Fruit fly (Drosophila melanogaster) whole organism, larva: ENCODE results near the gene CG5355.
A peak's percentile ranks its signal among the peaks of the same experiment; 100 is the strongest.

Source experiments
- noc ChIP-seq: fragments of 200-800 bp; sonication (Bioruptor generic); optimal IDR thresholded peaks from 3 replicates; lab custom pipeline; 2019; ENCODE audit warnings: missing biosample characterization, mild to moderate bottlenecking, missing genetic modification characterization, moderate library complexity

Gene CG5355

dm6 chr2L:10422643-10423606, 9.7 kb upstream of the CG5355 start, which contains the start of the genes pie and Wdfy2:
Gene pie, minus strand, starts transcription at chr2L:10422780.
Gene Wdfy2, plus strand, starts transcription at chr2L:10423291.
- TF ChIP-seq noc (tag; lab: Kevin White, UChicago) = no peak

dm6 chr2L:10418981-10419380, 5.7 kb upstream of the CG5355 start, which contains the start of gene RfC3:
Gene RfC3, plus strand, starts transcription at chr2L:10419190.
- TF ChIP-seq noc (tag; lab: Kevin White, UChicago) = no peak

dm6 chr2L:10408122-10408576, 5.1 kb downstream of the CG5355 start, which contains the start of the genes Ip259 and RpS27A:
Gene Ip259, plus strand, starts transcription at chr2L:10408352.
Gene RpS27A, plus strand, starts transcription at chr2L:10408352.
- TF ChIP-seq noc (tag; lab: Kevin White, UChicago) = no peak

- no peak for TF ChIP-seq noc (tag; lab: Kevin White, UChicago)
These were observed 8.1 kb downstream of the CG5355 start, which contains the start of the genes CG17768, LSm-4 and Ir31a for dm6 chr2L:10405008-10405654. Gene CG17768, minus strand, starts transcription at chr2L:10405203. Gene LSm-4, minus strand, starts transcription at chr2L:10405203. Gene Ir31a, plus strand, starts transcription at chr2L:10405565.

dm6 chr2L:10403803-10404315, 9.4 kb downstream of the CG5355 start:
- no peak for TF ChIP-seq noc (tag; lab: Kevin White, UChicago)

dm6 chr2L:10396877-10397587, 16.2 kb downstream of the CG5355 start:
- no peak for TF ChIP-seq noc (tag; lab: Kevin White, UChicago)

dm6 chr2L:10396488-10396824, 16.8 kb downstream of the CG5355 start, which contains the start of gene Cnot4:
Gene Cnot4, plus strand, starts transcription at chr2L:10396716.
- TF ChIP-seq noc (tag; lab: Kevin White, UChicago) = no peak

dm6 chr2L:10395642-10396487, 17.4 kb downstream of the CG5355 start, which contains the start of gene Mdh1:
Gene Mdh1, minus strand, starts transcription at chr2L:10396332.
- no peak for TF ChIP-seq noc (tag; lab: Kevin White, UChicago)

- no peak for TF ChIP-seq noc (tag; lab: Kevin White, UChicago)
These were observed 18.2 kb downstream of the CG5355 start for dm6 chr2L:10395035-10395434.

dm6 chr2L:10393467-10393866, 19.8 kb downstream of the CG5355 start:
- TF ChIP-seq noc (tag; lab: Kevin White, UChicago) = no peak

- TF ChIP-seq noc (tag; lab: Kevin White, UChicago) = peak; percentile 31
These were observed 25.2 kb downstream of the CG5355 start, which contains the start of gene da for dm6 chr2L:10387869-10388726. Gene da, plus strand, starts transcription at chr2L:10388105.

- no peak for TF ChIP-seq noc (tag; lab: Kevin White, UChicago)
These were observed 26.4 kb downstream of the CG5355 start for dm6 chr2L:10386824-10387223.

- TF ChIP-seq noc (tag; lab: Kevin White, UChicago) = peak; percentile 53
These were observed 27.0 kb downstream of the CG5355 start, which contains the start of the genes Cdk1 and mRpS7 for dm6 chr2L:10386208-10386805. Gene Cdk1, minus strand, starts transcription at chr2L:10386262. Gene mRpS7, plus strand, starts transcription at chr2L:10386662.
